Worm (Caenorhabditis elegans) whole organism, L4 larva: ENCODE measurements around the gene sra-4.

ENCODE experiments used
- F26F4.8 ChIP-seq: fragments of 200-800 bp; sonication (Bioruptor generic); conservative IDR thresholded peaks from 2 replicates; pipeline ENCODE4 v1.3.6; 2022; ENCODE audit warnings: missing genetic modification characterization, missing compliant biosample characterization
- F49E8.2 ChIP-seq: sonication (generic microtip); optimal IDR thresholded peaks from 2 replicates; lab custom pipeline; 2016; ENCODE audit warnings: missing compliant biosample characterization, mild to moderate bottlenecking, missing genetic modification characterization, borderline replicate concordance
- R02D3.7 ChIP-seq: fragments of 150-350 bp; sonication (generic microtip); optimal IDR thresholded peaks from 3 replicates; lab custom pipeline; 2014; ENCODE audit warnings: missing biosample characterization, missing genetic modification characterization
- T20F7.1 ChIP-seq: fragments of 200-800 bp; sonication (Bioruptor generic); optimal IDR thresholded peaks from 2 replicates; lab custom pipeline; 2018; ENCODE audit warnings: mild to moderate bottlenecking, missing genetic modification characterization, missing compliant biosample characterization
- Y105C5A.15 ChIP-seq: fragments of 200-800 bp; sonication (Bioruptor generic); IDR thresholded peaks from 2 replicates; pipeline ENCODE4 v1.3.6; 2022; ENCODE audit warnings: missing genetic modification characterization, missing compliant biosample characterization
- Y48G9A.11 ChIP-seq: fragments of 200-800 bp; sonication (Bioruptor generic); IDR thresholded peaks from 2 replicates; pipeline ENCODE4 v1.3.6; 2022; ENCODE audit warnings: missing genetic modification reagents, missing genetic modification characterization, missing compliant biosample characterization
- ZK546.5 ChIP-seq, 2 experiments: sonication (generic microtip); optimal IDR thresholded peaks; 2 replicates each; lab custom pipeline; 2017; ENCODE audit warnings: missing biosample characterization in 2 of 2, missing genetic modification characterization in 2 of 2
- aha-1 ChIP-seq: fragments of 150-350 bp; peaks from one replicate; lab custom pipeline; 2014; ENCODE audit warnings: missing biosample characterization, missing genetic modification characterization
- ama-1 ChIP-seq: fragments of 150-350 bp; optimal IDR thresholded peaks from 2 replicates; lab custom pipeline; 2014; ENCODE audit warnings: inconsistent platforms, mixed read lengths
- daf-12 ChIP-seq: fragments of 150-350 bp; optimal IDR thresholded peaks from 2 replicates; lab custom pipeline; 2014; ENCODE audit warnings: missing biosample characterization, missing genetic modification reagents, missing genetic modification characterization
- daf-16 ChIP-seq, 3 experiments: sonication (generic microtip); optimal IDR thresholded peaks; 2 replicates each; lab custom pipeline; 2016 to 2017; ENCODE audit warnings: missing genetic modification characterization in 3 of 3, missing genetic modification reagents in 3 of 3, mild to moderate bottlenecking in 2 of 3, missing compliant biosample characterization in 2 of 3, missing biosample characterization in 1 of 3, moderate library complexity in 1 of 3
- dve-1 ChIP-seq: sonication (generic microtip); optimal IDR thresholded peaks from 2 replicates; lab custom pipeline; 2017; ENCODE audit warnings: antibody characterized with exemption, mild to moderate bottlenecking, missing genetic modification characterization, missing compliant biosample characterization; ENCODE audit not compliant: insufficient read depth
- egl-43 ChIP-seq: fragments of 200-800 bp; sonication (Bioruptor generic); IDR thresholded peaks from 2 replicates; pipeline ENCODE4 v1.3.6; 2022; ENCODE audit warnings: missing genetic modification reagents, missing genetic modification characterization, missing compliant biosample characterization
- fkh-10 ChIP-seq: fragments of 150-350 bp; optimal IDR thresholded peaks from 2 replicates; lab custom pipeline; 2014; ENCODE audit warnings: missing biosample characterization, missing genetic modification reagents, missing genetic modification characterization
- hif-1 ChIP-seq, 2 experiments: sonication (generic microtip); optimal IDR thresholded peaks; 2 replicates each; lab custom pipeline; 2016 to 2017; ENCODE audit warnings: missing compliant biosample characterization in 2 of 2, missing genetic modification characterization in 2 of 2, missing genetic modification reagents in 2 of 2, missing genotype in 2 of 2, mild to moderate bottlenecking in 1 of 2
- lin-38 ChIP-seq: fragments of 200-800 bp; sonication (Bioruptor generic); IDR thresholded peaks from 2 replicates; pipeline ENCODE4 v1.3.6; 2022; ENCODE audit warnings: missing genetic modification reagents, missing genetic modification characterization, missing compliant biosample characterization
- lsy-2 ChIP-seq, 2 experiments: fragments of 150-350 bp in 1 of 2; sonication (generic microtip) in 1 of 2; optimal IDR thresholded peaks; 2 replicates each; lab custom pipeline; 2014 to 2017; ENCODE audit warnings: missing biosample characterization in 2 of 2, missing genetic modification characterization in 2 of 2
- madf-5 ChIP-seq, 2 experiments: fragments of 200-800 bp; sonication (Bioruptor generic); IDR thresholded peaks; 2 replicates each; pipeline ENCODE4 v1.3.6; 2022; ENCODE audit warnings: missing compliant biosample characterization in 2 of 2, missing genetic modification characterization in 2 of 2
- madf-9 ChIP-seq: fragments of 200-800 bp; sonication (Bioruptor generic); conservative IDR thresholded peaks from 2 replicates; pipeline ENCODE4 v1.3.6; 2022; ENCODE audit warnings: missing genetic modification reagents, missing genetic modification characterization, missing compliant biosample characterization
- mep-1 ChIP-seq: fragments of 150-350 bp; sonication (generic microtip); optimal IDR thresholded peaks from 3 replicates; lab custom pipeline; 2014; ENCODE audit warnings: missing biosample characterization, missing genetic modification characterization
- nhr-102 ChIP-seq: sonication (generic microtip); optimal IDR thresholded peaks from 2 replicates; lab custom pipeline; 2016; ENCODE audit warnings: mild to moderate bottlenecking, missing genetic modification characterization, moderate library complexity, missing compliant biosample characterization
- nhr-25 ChIP-seq: sonication (generic microtip); optimal IDR thresholded peaks from 2 replicates; lab custom pipeline; 2017; ENCODE audit warnings: missing genetic modification characterization, mild to moderate bottlenecking, missing compliant biosample characterization, antibody characterized with exemption, moderate library complexity, borderline replicate concordance; ENCODE audit not compliant: insufficient read depth
- nhr-42 ChIP-seq: fragments of 200-800 bp; sonication (Bioruptor generic); IDR thresholded peaks from 2 replicates; pipeline ENCODE4 v1.3.6; 2022; ENCODE audit warnings: missing genetic modification characterization, missing compliant biosample characterization
- nhr-6 ChIP-seq: fragments of 150-350 bp; optimal IDR thresholded peaks from 2 replicates; lab custom pipeline; 2014; ENCODE audit warnings: missing biosample characterization, missing genetic modification characterization
- saeg-2 ChIP-seq: fragments of 200-800 bp; sonication (Bioruptor generic); IDR thresholded peaks from 2 replicates; pipeline ENCODE4 v1.3.6; 2022; ENCODE audit warnings: missing genetic modification reagents, missing genetic modification characterization, missing compliant biosample characterization
- snpc-1.2 ChIP-seq: fragments of 200-800 bp; sonication (Bioruptor generic); IDR thresholded peaks from 2 replicates; pipeline ENCODE4 v1.3.6; 2022; ENCODE audit warnings: missing genetic modification reagents, missing genetic modification characterization, missing compliant biosample characterization
- snpc-4 ChIP-seq: fragments of 150-350 bp; optimal IDR thresholded peaks from 2 replicates; lab custom pipeline; 2014; ENCODE audit warnings: missing biosample characterization, missing genetic modification characterization
- spr-1 ChIP-seq: sonication (generic microtip); optimal IDR thresholded peaks from 2 replicates; lab custom pipeline; 2016; ENCODE audit warnings: mild to moderate bottlenecking, missing genetic modification characterization, missing compliant biosample characterization
- spr-3 ChIP-seq: fragments of 200-800 bp; sonication (Bioruptor generic); optimal IDR thresholded peaks from 2 replicates; lab custom pipeline; 2018; ENCODE audit warnings: mild to moderate bottlenecking, missing genetic modification characterization, missing compliant biosample characterization
- unc-130 ChIP-seq: sonication (generic microtip); optimal IDR thresholded peaks from 2 replicates; lab custom pipeline; 2016; ENCODE audit warnings: missing genetic modification reagents, missing genetic modification characterization, missing compliant biosample characterization
- unc-62 ChIP-seq, 3 experiments: fragments of 150-350 bp in 1 of 3; sonication (generic microtip); optimal IDR thresholded peaks in 2 of 3; peaks in 1 of 3; 1 replicate in 1 of 3; 2 replicates in 2 of 3; lab custom pipeline; 2014 to 2017; ENCODE audit warnings: missing biosample characterization in 3 of 3, missing genetic modification characterization in 3 of 3, missing genetic modification reagents in 3 of 3, missing genotype in 1 of 3
- zfp-2 ChIP-seq: sonication (generic microtip); optimal IDR thresholded peaks from 2 replicates; lab custom pipeline; 2016; ENCODE audit warnings: mild to moderate bottlenecking, missing genetic modification characterization, missing compliant biosample characterization
- zfp-3 ChIP-seq: fragments of 200-800 bp; sonication (Bioruptor generic); conservative IDR thresholded peaks from 2 replicates; pipeline ENCODE4 v1.3.6; 2022; ENCODE audit warnings: missing genetic modification reagents, missing genetic modification characterization, missing compliant biosample characterization
- zip-11 ChIP-seq: fragments of 200-800 bp; sonication (Bioruptor generic); IDR thresholded peaks from 2 replicates; pipeline ENCODE4 v1.3.6; 2022; ENCODE audit warnings: missing genetic modification characterization, missing compliant biosample characterization
- ztf-11 ChIP-seq: fragments of 150-350 bp; optimal IDR thresholded peaks from 2 replicates; lab custom pipeline; 2014; ENCODE audit warnings: missing biosample characterization, missing genetic modification characterization

The sra-4 gene

ce11 chrII:9523539-9524224, 19.0 kb downstream of the sra-4 start, which contains the start of gene mex-6:
mex-6 (plus strand) TSS chrII:9524174.
- TF ChIP-seq unc-130: peak; percentile 69
- peak; percentile 77 for TF ChIP-seq Y48G9A.11 (GFP tag; lab: Robert Waterston, UW)
- TF ChIP-seq ama-1: no peak

DNA sequence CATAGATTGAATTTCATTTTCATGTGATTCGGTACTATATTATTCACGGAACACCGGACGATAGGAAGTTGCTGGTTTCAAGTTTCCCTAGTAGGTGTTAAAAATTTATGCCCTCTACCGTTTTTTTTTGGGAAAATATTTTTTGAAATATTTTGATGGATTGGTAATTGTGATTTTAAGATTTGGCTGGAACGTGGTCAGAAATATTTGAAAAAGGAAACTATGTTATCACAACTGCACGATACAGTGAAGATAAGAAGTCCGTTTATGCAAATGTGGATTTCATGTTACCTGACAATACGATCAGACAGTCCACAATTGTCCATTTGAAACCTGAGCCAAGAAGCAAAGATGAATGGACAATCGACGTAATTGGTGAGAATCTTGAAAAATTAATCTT, 19.7 kb downstream of the sra-4 start, which contains the start of gene AH6.17:
AH6.17 (plus strand) TSS at position 185 of the 400 bp plus-strand sequence.
- TF ChIP-seq unc-62 (GFP tag; optimal IDR thresholded peaks at IDR 0.05 in 1 of 2; lab: Kevin White, UChicago) (peak in 1 of 2 experiments; percentile 74), unc-62 (tag; optimal IDR thresholded peaks at IDR 0.05; lab: Kevin White, UChicago) (no peak), saeg-2 (GFP tag; lab: Robert Waterston, UW) (no peak), aha-1 (tag; lab: Kevin White, UChicago) (peak; percentile 67)

DNA sequence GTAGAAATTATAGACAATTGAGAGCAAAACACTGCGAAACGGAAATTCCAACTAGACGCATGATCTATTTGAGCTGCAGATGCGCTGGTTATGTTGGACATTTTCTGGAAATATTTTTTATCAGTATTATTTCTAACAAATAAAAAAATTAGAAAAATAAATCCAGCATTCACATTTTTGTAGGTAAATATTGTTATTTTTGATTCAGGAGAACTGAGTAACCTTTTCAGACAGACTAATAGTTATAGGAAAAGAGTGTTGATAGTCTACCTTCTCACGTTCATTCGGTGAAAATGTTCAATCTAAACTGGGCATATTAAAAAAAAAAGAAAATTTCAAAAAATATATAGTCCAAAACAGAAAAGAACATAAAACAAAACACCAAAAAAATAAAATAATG, 21.1 kb downstream of the sra-4 start, which contains the start of gene sra-1:
sra-1 (minus strand) TSS at position 101 of the 400 bp plus-strand sequence.
- TF ChIP-seq zip-11 (GFP tag; lab: Robert Waterston, UW) (no peak), spr-1 (no peak), ztf-11 (tag; lab: Kevin White, UChicago) (no peak), hif-1 (tag; optimal IDR thresholded peaks at IDR 0.05; lab: Kevin White, UChicago) (no peak), spr-3 (GFP tag; lab: Kevin White, UChicago) (no peak), nhr-42 (GFP tag; lab: Robert Waterston, UW) (no peak), zfp-2 (tag; lab: Kevin White, UChicago) (no peak), Y48G9A.11 (GFP tag; lab: Robert Waterston, UW) (no peak)

DNA sequence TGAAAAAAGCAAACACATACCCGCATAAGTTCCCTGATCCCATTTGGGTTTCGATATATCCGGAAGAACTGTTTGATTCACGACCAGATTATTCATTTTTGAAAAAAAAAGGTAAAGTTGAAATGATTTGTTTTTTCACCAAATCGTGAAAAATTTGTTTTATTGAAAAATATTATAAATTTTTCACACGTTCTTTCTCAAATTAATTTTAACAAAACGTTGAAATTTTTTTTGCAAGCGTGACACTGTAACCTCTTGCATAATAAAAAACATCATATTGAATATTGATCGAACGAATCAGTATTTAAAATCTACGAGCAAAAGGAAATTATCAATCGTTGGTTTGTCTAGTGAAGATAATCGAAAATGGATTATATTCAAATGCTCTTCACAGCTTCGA, 23.9 kb downstream of the sra-4 start, which contains the start of the genes sfxn-1.1 and AH6.3:
sfxn-1.1 (minus strand) TSS at position 101 of the 400 bp plus-strand sequence.
AH6.3 (plus strand) TSS at position 275 of the 400 bp plus-strand sequence.
- TF ChIP-seq F26F4.8 (GFP tag; lab: Robert Waterston, UW): no peak
- no peak for TF ChIP-seq Y105C5A.15 (GFP tag; lab: Robert Waterston, UW)
- no peak for TF ChIP-seq madf-9 (GFP tag; lab: Robert Waterston, UW)
- no peak for TF ChIP-seq daf-12 (tag; lab: Kevin White, UChicago)
- no peak for TF ChIP-seq egl-43 (GFP tag; lab: Robert Waterston, UW)
- TF ChIP-seq saeg-2 (GFP tag; lab: Robert Waterston, UW): no peak
- no peak for TF ChIP-seq T20F7.1 (GFP tag; lab: Kevin White, UChicago)
- no peak for TF ChIP-seq lsy-2 (tag; optimal IDR thresholded peaks at IDR 0.05; lab: Kevin White, UChicago)

ce11 chrII:9516836-9517235, 25.8 kb downstream of the sra-4 start, which contains the start of gene gcy-1:
gcy-1 (minus strand) TSS chrII:9516936.
- no peak for TF ChIP-seq madf-5 (GFP tag; IDR thresholded peaks at IDR 0.05; lab: Robert Waterston, UW)
- TF ChIP-seq, all 104 proteins: peak for 0

DNA sequence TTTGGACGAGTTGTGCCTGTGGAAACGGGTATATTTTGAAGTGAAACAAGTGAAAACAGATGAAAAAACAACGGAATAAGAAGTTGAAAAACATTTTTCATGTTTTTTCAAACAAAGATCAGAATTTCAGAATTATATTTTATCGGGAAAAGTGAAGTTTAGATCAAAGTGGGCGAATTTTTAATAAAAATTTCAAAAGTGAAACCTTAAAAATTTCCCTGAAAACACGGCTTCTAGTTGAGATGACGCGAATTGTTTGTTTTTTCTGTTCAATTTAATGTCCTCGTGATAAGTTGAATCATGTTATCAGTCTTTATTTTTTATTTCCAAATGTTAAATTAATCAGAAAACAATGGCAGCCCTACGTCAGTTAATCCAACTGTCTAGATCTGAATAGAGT, 35.5 kb downstream of the sra-4 start, which contains the start of gene gcy-3:
gcy-3 (minus strand) TSS at position 101 of the 400 bp plus-strand sequence.
- TF ChIP-seq mep-1 (tag; lab: Kevin White, UChicago) (no peak), aha-1 (tag; lab: Kevin White, UChicago) (no peak), zfp-3 (GFP tag; lab: Robert Waterston, UW) (no peak), unc-130 (no peak), unc-62 (GFP tag; optimal IDR thresholded peaks at IDR 0.05 in 1 of 2; lab: Kevin White, UChicago) (peak in 1 of 2 experiments; percentile 35), unc-62 (tag; optimal IDR thresholded peaks at IDR 0.05; lab: Kevin White, UChicago) (no peak), lin-38 (GFP tag; lab: Robert Waterston, UW) (no peak), snpc-1.2 (GFP tag; lab: Robert Waterston, UW) (no peak)
- TF ChIP-seq, all 104 proteins: peak for 1

- peak; percentile 63 for TF ChIP-seq nhr-102 (tag; lab: Kevin White, UChicago)
- no peak for TF ChIP-seq zip-11 (GFP tag; lab: Robert Waterston, UW)
- no peak for TF ChIP-seq mep-1 (tag; lab: Kevin White, UChicago)
- no peak for TF ChIP-seq daf-16 (GFP tag; optimal IDR thresholded peaks at IDR 0.05; lab: Kevin White, UChicago)
- peak; percentile 83 for TF ChIP-seq daf-16 (tag; optimal IDR thresholded peaks at IDR 0.05; lab: Kevin White, UChicago)
- peak; percentile 91 for TF ChIP-seq dve-1 (tag; lab: Kevin White, UChicago)
- no peak for TF ChIP-seq snpc-4
- no peak for TF ChIP-seq F49E8.2 (tag; lab: Kevin White, UChicago)
- TF ChIP-seq egl-43 (GFP tag; lab: Robert Waterston, UW): no peak
- TF ChIP-seq R02D3.7 (tag; lab: Kevin White, UChicago): no peak
- TF ChIP-seq nhr-25 (tag; lab: Kevin White, UChicago): no peak
- TF ChIP-seq fkh-10 (GFP tag; lab: Kevin White, UChicago): no peak
- no peak for TF ChIP-seq ZK546.5 (tag; optimal IDR thresholded peaks at IDR 0.05; lab: Kevin White, UChicago)
- TF ChIP-seq nhr-6 (tag; lab: Kevin White, UChicago): peak; percentile 91
- 0 out of 2 replicates have a peak, but pooled peaks have one; percentile 30 for TF ChIP-seq saeg-2 (GFP tag; lab: Robert Waterston, UW)
These were observed 40.7 kb downstream of the sra-4 start for ce11 chrII:9501955-9502354.
